Worm (Caenorhabditis elegans): Measurements from ENCODE around the gene C39B5.2.

- TF ChIP-seq nhr-76 (tag; optimal IDR thresholded peaks at IDR 0.05) = no peak
- TF ChIP-seq snpc-4 (tag; optimal IDR thresholded peaks at IDR 0.05) = no peak
- no peak for TF ChIP-seq ztf-4 (tag; optimal IDR thresholded peaks at IDR 0.05)
Measured at ce11 chrIII:2211120-2211519, 23.6 kb upstream of the C39B5.2 start, which contains the start of gene C39B5.14.

Data from whole organism, L3 larva.